Fruit fly (Drosophila melanogaster) whole organism, prepupa: ENCODE measurements around the gene CG12728.

Experiments used
- Blimp-1 ChIP-seq: fragments of 200-800 bp; sonication (Bioruptor generic); optimal IDR thresholded peaks from 3 replicates; lab custom pipeline; 2017; ENCODE audit warnings: missing biosample characterization, missing genetic modification characterization, mild to moderate bottlenecking, moderate library complexity, missing genetic modification reagents
- CG10631 ChIP-seq: fragments of 200-800 bp; sonication (Bioruptor generic); optimal IDR thresholded peaks from 2 replicates; lab custom pipeline; 2016; ENCODE audit warnings: missing biosample characterization, missing genetic modification characterization
- CG10669 ChIP-seq: fragments of 200-800 bp; sonication (Bioruptor generic); optimal IDR thresholded peaks from 3 replicates; lab custom pipeline; 2018; ENCODE audit warnings: missing biosample characterization, mild to moderate bottlenecking, missing genetic modification characterization, moderate library complexity
- CG11294 ChIP-seq: fragments of 200-800 bp; sonication (Bioruptor generic); IDR thresholded peaks from 2 replicates; pipeline ENCODE4 v1.3.6; 2022; ENCODE audit warnings: missing biosample characterization, missing genetic modification characterization
- CG11902 ChIP-seq: fragments of 200-800 bp; sonication (Bioruptor generic); optimal IDR thresholded peaks from 3 replicates; lab custom pipeline; 2016; ENCODE audit warnings: missing biosample characterization, missing genetic modification characterization
- CG15336 ChIP-seq: fragments of 200-800 bp; sonication (Bioruptor generic); IDR thresholded peaks from 2 replicates; pipeline ENCODE4 v1.3.6; 2022; ENCODE audit warnings: missing biosample characterization, missing genetic modification characterization
- CG1621 ChIP-seq: fragments of 200-800 bp; sonication (Bioruptor generic); optimal IDR thresholded peaks from 3 replicates; lab custom pipeline; 2018; ENCODE audit warnings: missing biosample characterization, mild to moderate bottlenecking, missing genetic modification characterization
- CG16779 ChIP-seq: fragments of 200-800 bp; sonication (Bioruptor generic); optimal IDR thresholded peaks from 3 replicates; lab custom pipeline; 2017; ENCODE audit warnings: missing biosample characterization, mild to moderate bottlenecking, missing genetic modification characterization
- CG3032 ChIP-seq: fragments of 200-800 bp; optimal IDR thresholded peaks from 2 replicates; lab custom pipeline; 2019; ENCODE audit warnings: missing biosample characterization, mild to moderate bottlenecking, missing genetic modification characterization, moderate library complexity
- CG31627 ChIP-seq: fragments of 200-800 bp; sonication (Bioruptor generic); optimal IDR thresholded peaks from 3 replicates; lab custom pipeline; 2016; ENCODE audit warnings: missing biosample characterization, missing genetic modification characterization
- CG32006 ChIP-seq: fragments of 200-800 bp; sonication (Bioruptor generic); optimal IDR thresholded peaks from 3 replicates; lab custom pipeline; 2017; ENCODE audit warnings: missing biosample characterization, mild to moderate bottlenecking, missing genetic modification characterization
- CG3919 ChIP-seq: fragments of 200-800 bp; sonication (Bioruptor generic); optimal IDR thresholded peaks from 3 replicates; lab custom pipeline; 2016; ENCODE audit warnings: missing biosample characterization, missing genetic modification characterization
- CG6276 ChIP-seq: fragments of 200-800 bp; sonication (Bioruptor generic); optimal IDR thresholded peaks from 2 replicates; lab custom pipeline; 2017; ENCODE audit warnings: missing biosample characterization, mild to moderate bottlenecking, missing genetic modification characterization
- CG6792 ChIP-seq: fragments of 200-800 bp; sonication (Bioruptor generic); optimal IDR thresholded peaks from 3 replicates; lab custom pipeline; 2016; ENCODE audit warnings: missing biosample characterization, missing genetic modification characterization
- CG6808 ChIP-seq: fragments of 200-800 bp; sonication (Bioruptor generic); optimal IDR thresholded peaks from 3 replicates; lab custom pipeline; 2017; ENCODE audit warnings: missing biosample characterization, missing genetic modification characterization, mild to moderate bottlenecking, moderate library complexity, missing genetic modification reagents
- CG8319 ChIP-seq: fragments of 200-800 bp; sonication (Bioruptor generic); optimal IDR thresholded peaks from 3 replicates; lab custom pipeline; 2016; ENCODE audit warnings: missing biosample characterization, missing genetic modification characterization
- CG8632 ChIP-seq: fragments of 200-800 bp; sonication (Bioruptor generic); optimal IDR thresholded peaks from 3 replicates; lab custom pipeline; 2016; ENCODE audit warnings: missing biosample characterization, missing genetic modification characterization
- Eip78C ChIP-seq: fragments of 200-800 bp; sonication (Bioruptor generic); peaks from one replicate; lab custom pipeline; 2016; ENCODE audit warnings: missing biosample characterization, missing genetic modification characterization
- Eip93F ChIP-seq: fragments of 200-800 bp; sonication (Bioruptor generic); optimal IDR thresholded peaks from 2 replicates; lab custom pipeline; 2016; ENCODE audit warnings: missing biosample characterization, mild to moderate bottlenecking, missing genetic modification characterization
- Ets21C ChIP-seq: fragments of 200-800 bp; sonication (Bioruptor generic); optimal IDR thresholded peaks from 3 replicates; lab custom pipeline; 2016; ENCODE audit warnings: missing biosample characterization, missing genetic modification characterization
- Hr38 ChIP-seq: sonication (Bioruptor generic); optimal IDR thresholded peaks from 2 replicates; lab custom pipeline; 2016; ENCODE audit warnings: missing biosample characterization, missing genetic modification characterization
- Hr39 ChIP-seq: fragments of 200-800 bp; sonication (Bioruptor generic); optimal IDR thresholded peaks from 2 replicates; lab custom pipeline; 2016; ENCODE audit warnings: missing biosample characterization, missing genetic modification characterization
- Hr4 ChIP-seq: fragments of 200-800 bp; sonication (Bioruptor generic); optimal IDR thresholded peaks from 3 replicates; lab custom pipeline; 2016; ENCODE audit warnings: missing biosample characterization, missing genetic modification characterization
- Lpt ChIP-seq: fragments of 200-800 bp; sonication (Bioruptor generic); optimal IDR thresholded peaks from 3 replicates; lab custom pipeline; 2016; ENCODE audit warnings: missing biosample characterization, missing genetic modification characterization
- OdsH ChIP-seq: fragments of 200-800 bp; sonication (Bioruptor generic); optimal IDR thresholded peaks from 3 replicates; lab custom pipeline; 2016; ENCODE audit warnings: missing biosample characterization, missing genetic modification characterization
- Smox ChIP-seq: fragments of 200-800 bp; sonication (Bioruptor generic); optimal IDR thresholded peaks from 3 replicates; lab custom pipeline; 2016; ENCODE audit warnings: missing biosample characterization, missing genetic modification characterization
- Sox102F ChIP-seq: fragments of 200-800 bp; sonication (Bioruptor generic); optimal IDR thresholded peaks from 2 replicates; lab custom pipeline; 2016; ENCODE audit warnings: missing biosample characterization, mild to moderate bottlenecking, missing genetic modification characterization
- achi ChIP-seq: fragments of 200-800 bp; sonication (Bioruptor generic); optimal IDR thresholded peaks from 3 replicates; lab custom pipeline; 2016; ENCODE audit warnings: missing biosample characterization, missing genetic modification characterization
- acj6 ChIP-seq: fragments of 200-800 bp; sonication (Bioruptor generic); optimal IDR thresholded peaks from 3 replicates; lab custom pipeline; 2016; ENCODE audit warnings: missing biosample characterization, missing genetic modification characterization
- eg ChIP-seq: fragments of 200-800 bp; sonication (Bioruptor generic); IDR thresholded peaks from 3 replicates; pipeline ENCODE4 v1.3.6; 2022; ENCODE audit warnings: missing biosample characterization, missing genetic modification characterization
- esn ChIP-seq: fragments of 200-800 bp; sonication (Bioruptor generic); optimal IDR thresholded peaks from 2 replicates; lab custom pipeline; 2016; ENCODE audit warnings: missing biosample characterization, mild to moderate bottlenecking, missing genetic modification characterization, moderate library complexity
- fd59A ChIP-seq: fragments of 200-800 bp; sonication (Bioruptor generic); optimal IDR thresholded peaks from 2 replicates; lab custom pipeline; 2017; ENCODE audit warnings: missing biosample characterization, mild to moderate bottlenecking, missing genetic modification characterization, missing genetic modification reagents
- lz ChIP-seq: fragments of 200-800 bp; sonication (Bioruptor generic); optimal IDR thresholded peaks from 3 replicates; lab custom pipeline; 2016; ENCODE audit warnings: missing biosample characterization, missing genetic modification characterization
- net ChIP-seq: fragments of 200-800 bp; sonication (Bioruptor generic); optimal IDR thresholded peaks from 3 replicates; lab custom pipeline; 2016; ENCODE audit warnings: missing biosample characterization, missing genetic modification characterization
- pdm3 ChIP-seq: fragments of 200-800 bp; sonication (Bioruptor generic); optimal IDR thresholded peaks from 3 replicates; lab custom pipeline; 2016; ENCODE audit warnings: missing biosample characterization, missing genetic modification characterization
- salr ChIP-seq, 2 experiments: fragments of 200-800 bp; sonication (Bioruptor generic); optimal IDR thresholded peaks; 3 replicates each; lab custom pipeline; 2016 to 2018; ENCODE audit warnings: missing biosample characterization in 2 of 2, missing genetic modification characterization in 2 of 2, mild to moderate bottlenecking in 1 of 2
- spab ChIP-seq: fragments of 200-800 bp; sonication (Bioruptor generic); optimal IDR thresholded peaks from 2 replicates; lab custom pipeline; 2017; ENCODE audit warnings: missing biosample characterization, mild to moderate bottlenecking, missing genetic modification characterization, missing genetic modification reagents
- ss ChIP-seq, 2 experiments: fragments of 200-800 bp; sonication (Bioruptor generic); optimal IDR thresholded peaks; 2 replicates in 1 of 2; 3 replicates in 1 of 2; lab custom pipeline; 2017 to 2018; ENCODE audit warnings: mild to moderate bottlenecking in 2 of 2, missing biosample characterization in 2 of 2, missing genetic modification characterization in 2 of 2, moderate library complexity in 1 of 2
- svp ChIP-seq: fragments of 200-800 bp; sonication (Bioruptor generic); peaks from one replicate; lab custom pipeline; 2016; ENCODE audit warnings: missing biosample characterization, missing genetic modification characterization
- topi ChIP-seq: fragments of 200-800 bp; sonication (Bioruptor generic); optimal IDR thresholded peaks from 3 replicates; lab custom pipeline; 2016; ENCODE audit warnings: missing biosample characterization, missing genetic modification characterization

CG12728 gene

dm6 chrX:5907916-5908315 is 34.5 kb upstream of the CG12728 start, which contains the start of gene CG12236 (continued):
- TF ChIP-seq Blimp-1 (GFP tag; lab: Kevin White, UChicago): peak; percentile 20
- TF ChIP-seq topi: peak; percentile 39
- TF ChIP-seq net (GFP tag; lab: Kevin White, UChicago): no peak
- no peak for TF ChIP-seq svp (GFP tag; lab: Kevin White, UChicago)
- no peak for TF ChIP-seq Smox (GFP tag; lab: Kevin White, UChicago)
- no peak for TF ChIP-seq spab (GFP tag; lab: Kevin White, UChicago)
- TF ChIP-seq CG11902 (GFP tag; lab: Kevin White, UChicago): no peak
- TF ChIP-seq Hr4 (GFP tag; lab: Kevin White, UChicago): no peak

dm6 chrX:5914992-5915751 is 27.2 kb upstream of the CG12728 start:
- TF ChIP-seq esn: no peak
- no peak for TF ChIP-seq lz (GFP tag; lab: Kevin White, UChicago)
- no peak for TF ChIP-seq CG10669 (GFP tag; lab: Kevin White, UChicago)
- no peak for TF ChIP-seq pdm3 (GFP tag; lab: Kevin White, UChicago)
- no peak for TF ChIP-seq Lpt (GFP tag; lab: Kevin White, UChicago)
- TF ChIP-seq svp (GFP tag; lab: Kevin White, UChicago): peak; percentile 99
- TF ChIP-seq fd59A: no peak
- peak; percentile 6 for TF ChIP-seq Eip78C (GFP tag; lab: Kevin White, UChicago)
- no peak for TF ChIP-seq CG8319 (GFP tag; lab: Kevin White, UChicago)

DNA sequence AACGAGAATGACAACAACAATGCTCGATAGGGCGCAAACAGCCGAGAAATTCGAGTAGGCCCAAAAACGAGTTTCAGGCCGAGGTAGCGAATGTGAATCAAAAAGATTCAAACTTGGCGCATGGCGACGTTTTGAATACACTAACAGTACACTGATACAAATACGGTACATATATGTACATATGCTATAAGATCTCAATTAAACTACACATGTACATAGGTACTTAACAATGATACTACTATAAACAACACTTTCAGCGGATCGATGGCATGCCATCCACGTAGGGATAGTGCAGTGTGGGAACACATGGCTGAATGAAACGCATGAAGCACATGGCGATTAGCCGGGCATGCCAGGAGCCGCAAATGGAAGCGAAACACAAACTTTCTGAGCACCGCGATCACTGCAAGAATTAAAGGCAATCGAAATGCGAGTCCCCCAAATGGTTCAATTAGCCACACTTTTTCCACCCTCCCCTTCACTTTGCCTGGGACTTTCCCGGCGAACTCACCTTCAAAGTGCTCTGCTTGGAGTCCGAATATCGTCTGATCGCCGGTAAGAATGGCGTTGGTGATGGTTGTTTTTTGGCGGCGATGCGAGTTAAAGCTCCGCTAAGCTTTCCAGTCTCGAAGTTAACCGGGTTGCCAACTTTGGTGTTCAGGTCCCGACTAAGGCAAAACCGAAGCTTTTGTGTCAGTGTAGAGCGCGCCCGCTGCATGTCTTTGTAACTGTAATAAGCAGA is 26.5 kb upstream of the CG12728 start:
- TF ChIP-seq eg (GFP tag; lab: Robert Waterston, UW) (0 out of 3 replicates have a peak, but pooled peaks have one; percentile 38), CG3919 (GFP tag; lab: Kevin White, UChicago) (peak; percentile 18), pdm3 (GFP tag; lab: Kevin White, UChicago) (no peak), CG8632 (GFP tag; lab: Kevin White, UChicago) (peak; percentile 15), acj6 (GFP tag; lab: Kevin White, UChicago) (peak; percentile 13), CG32006 (GFP tag; lab: Kevin White, UChicago) (peak; percentile 45), CG1621 (no peak), lz (GFP tag; lab: Kevin White, UChicago) (no peak), esn (peak; percentile 13), CG10631 (GFP tag; lab: Kevin White, UChicago) (peak; percentile 22), CG16779 (peak; percentile 19), achi (GFP tag; lab: Kevin White, UChicago) (no peak), Ets21C (GFP tag; lab: Kevin White, UChicago) (peak; percentile 13), Eip78C (GFP tag; lab: Kevin White, UChicago) (peak; percentile 62), CG3032 (tag; lab: Kevin White, UChicago) (no peak), CG6808 (GFP tag; lab: Kevin White, UChicago) (peak; percentile 3), Hr39 (GFP tag; lab: Kevin White, UChicago) (peak; percentile 9), CG31627 (GFP tag; lab: Kevin White, UChicago) (peak; percentile 18), salr (GFP tag; optimal IDR thresholded peaks at IDR 0.05; lab: Kevin White, UChicago) (no peak), topi (peak; percentile 16), CG15336 (peak; percentile 67; the same call in 1 of the 2 replicates), OdsH (GFP tag; lab: Kevin White, UChicago) (no peak), ss (GFP tag; optimal IDR thresholded peaks at IDR 0.05; lab: Kevin White, UChicago) (peak in 1 of 2 experiments; percentile 40), Hr38 (GFP tag; lab: Kevin White, UChicago) (no peak), Eip93F (no peak), Sox102F (GFP tag; lab: Kevin White, UChicago) (peak; percentile 3), CG11294 (no peak), CG6276 (GFP tag; lab: Kevin White, UChicago) (no peak), CG6792 (peak; percentile 8), net (GFP tag; lab: Kevin White, UChicago) (peak; percentile 40), CG11902 (GFP tag; lab: Kevin White, UChicago) (no peak)
